Worm (Caenorhabditis elegans) whole organism, midembryonic: ENCODE measurements around the gene ZK1127.12.

Source experiments
- cog-1 ChIP-seq: sonication (generic microtip); optimal IDR thresholded peaks from 2 replicates; lab custom pipeline; 2016; ENCODE audit warnings: missing genetic modification characterization, missing compliant biosample characterization
- flt-1 ChIP-seq: fragments of 200-800 bp; sonication (Bioruptor generic); IDR thresholded peaks from 2 replicates; pipeline ENCODE4 v1.3.6; 2022; ENCODE audit warnings: missing genetic modification characterization, missing compliant biosample characterization
- klf-2 ChIP-seq: fragments of 200-800 bp; sonication (Bioruptor generic); conservative IDR thresholded peaks from 2 replicates; pipeline ENCODE4 v1.3.6; 2022; ENCODE audit warnings: missing genetic modification reagents, missing genetic modification characterization, missing compliant biosample characterization
- med-1 ChIP-seq: sonication (generic microtip); optimal IDR thresholded peaks from 2 replicates; lab custom pipeline; 2017; ENCODE audit warnings: missing genetic modification characterization, mild to moderate bottlenecking, missing compliant biosample characterization, antibody characterized with exemption, missing genetic modification reagents; ENCODE audit not compliant: insufficient read depth
- ref-1 ChIP-seq: fragments of 200-800 bp; sonication (Bioruptor generic); conservative IDR thresholded peaks from 2 replicates; pipeline ENCODE4 v1.3.6; 2022; ENCODE audit warnings: missing genetic modification reagents, missing genetic modification characterization, missing compliant biosample characterization
- tab-1 ChIP-seq: fragments of 200-800 bp; sonication (Bioruptor generic); IDR thresholded peaks from 2 replicates; pipeline ENCODE4 v1.3.6; 2022; ENCODE audit warnings: missing genetic modification characterization, missing compliant biosample characterization
- ztf-23 ChIP-seq: fragments of 200-800 bp; sonication (Bioruptor generic); IDR thresholded peaks from 2 replicates; pipeline ENCODE4 v1.3.6; 2022; ENCODE audit warnings: missing genetic modification reagents, missing genetic modification characterization, missing compliant biosample characterization
- ztf-29 ChIP-seq: fragments of 200-800 bp; sonication (Bioruptor generic); IDR thresholded peaks from 2 replicates; pipeline ENCODE4 v1.3.6; 2022; ENCODE audit warnings: missing genetic modification reagents, missing genetic modification characterization, missing compliant biosample characterization

- no peak for TF ChIP-seq ztf-23
- no peak for TF ChIP-seq med-1 (GFP tag; lab: Kevin White, UChicago)
- TF ChIP-seq flt-1 (GFP tag; lab: Robert Waterston, UW): no peak
- TF ChIP-seq ztf-29 (GFP tag; lab: Robert Waterston, UW): no peak
- no peak for TF ChIP-seq cog-1 (tag; lab: Kevin White, UChicago)
- TF ChIP-seq klf-2 (GFP tag; lab: Robert Waterston, UW): no peak
- no peak for TF ChIP-seq ref-1 (GFP tag; lab: Robert Waterston, UW)
- TF ChIP-seq tab-1 (GFP tag; lab: Robert Waterston, UW): no peak
Observed at ce11 chrII:7100838-7101237, 49.0 kb downstream of the ZK1127.12 start, which contains the start of gene mmaa-1.
